Fruit fly (Drosophila melanogaster) whole organism, embryonic: ENCODE results near the gene Root.

ENCODE experiments used
- Atf3 ChIP-seq: fragments of 200-800 bp; sonication (Bioruptor generic); optimal IDR thresholded peaks from 3 replicates; lab custom pipeline; 2016; ENCODE audit warnings: missing biosample characterization, missing genetic modification characterization
- Awh ChIP-seq: fragments of 200-800 bp; sonication (Bioruptor generic); IDR thresholded peaks from 2 replicates; pipeline ENCODE4, ENCODE4 v1.3.6; 2022; ENCODE audit warnings: missing biosample characterization, missing genetic modification characterization
- CG10274 ChIP-seq: fragments of 200-800 bp; sonication (Bioruptor generic); optimal IDR thresholded peaks from 3 replicates; lab custom pipeline; 2017; ENCODE audit warnings: missing biosample characterization, mild to moderate bottlenecking, missing genetic modification characterization
- CG11456 ChIP-seq: fragments of 200-800 bp; sonication (Bioruptor generic); IDR thresholded peaks from 3 replicates; pipeline ENCODE4 v1.3.6; 2022; ENCODE audit warnings: missing biosample characterization, missing genetic modification characterization
- CG12236 ChIP-seq: fragments of 200-800 bp; sonication (Bioruptor generic); optimal IDR thresholded peaks from 2 replicates; lab custom pipeline; 2016; ENCODE audit warnings: missing biosample characterization, missing genetic modification characterization
- CG16815 ChIP-seq: fragments of 200-800 bp; sonication (Bioruptor generic); optimal IDR thresholded peaks from 3 replicates; lab custom pipeline; 2017; ENCODE audit warnings: missing biosample characterization, mild to moderate bottlenecking, missing genetic modification characterization
- CG17385 ChIP-seq: fragments of 200-800 bp; sonication (Bioruptor generic); optimal IDR thresholded peaks from 3 replicates; lab custom pipeline; 2018; ENCODE audit warnings: missing biosample characterization, mild to moderate bottlenecking, missing genetic modification characterization
- CG17568 ChIP-seq: fragments of 200-800 bp; sonication (Bioruptor generic); optimal IDR thresholded peaks from 2 replicates; lab custom pipeline; 2018; ENCODE audit warnings: missing biosample characterization, mild to moderate bottlenecking, missing genetic modification characterization, moderate library complexity
- CG2199 ChIP-seq: fragments of 200-800 bp; sonication (Bioruptor generic); IDR thresholded peaks from 3 replicates; pipeline ENCODE4 v1.3.6; 2022; ENCODE audit warnings: missing biosample characterization, missing genetic modification characterization
- CG3163 ChIP-seq: fragments of 200-800 bp; sonication (Bioruptor generic); optimal IDR thresholded peaks from 3 replicates; lab custom pipeline; 2016; ENCODE audit warnings: missing biosample characterization, missing genetic modification characterization
- CG32767 ChIP-seq: fragments of 200-800 bp; sonication (Bioruptor generic); IDR thresholded peaks from 2 replicates; pipeline ENCODE4 v1.3.6; 2022; ENCODE audit warnings: missing biosample characterization, missing genetic modification characterization
- CG42726 ChIP-seq: fragments of 200-800 bp; sonication (Bioruptor generic); IDR thresholded peaks from 2 replicates; pipeline ENCODE4 v1.3.6; 2022; ENCODE audit warnings: missing biosample characterization, missing genetic modification characterization; ENCODE audit not compliant: partially characterized antibody
- CG4360 ChIP-seq: fragments of 200-800 bp; sonication (Bioruptor generic); IDR thresholded peaks from 2 replicates; pipeline ENCODE4 v1.3.6; 2022; ENCODE audit warnings: missing biosample characterization, missing genetic modification characterization
- CG7357 ChIP-seq: fragments of 200-800 bp; sonication (Bioruptor generic); IDR thresholded peaks from 3 replicates; pipeline ENCODE4 v1.3.6; 2022; ENCODE audit warnings: missing biosample characterization, missing genetic modification characterization
- CG8089 ChIP-seq: fragments of 200-800 bp; sonication (Bioruptor generic); optimal IDR thresholded peaks from 3 replicates; lab custom pipeline; 2016; ENCODE audit warnings: missing biosample characterization, missing genetic modification characterization
- CG8765 ChIP-seq: fragments of 200-800 bp; sonication (Bioruptor generic); IDR thresholded peaks from 2 replicates; pipeline ENCODE4 v1.3.6; 2022; ENCODE audit warnings: missing biosample characterization, missing genetic modification characterization
- CG8944 ChIP-seq: fragments of 200-800 bp; sonication (Bioruptor generic); optimal IDR thresholded peaks from 3 replicates; lab custom pipeline; 2016; ENCODE audit warnings: missing biosample characterization, missing genetic modification characterization
- CG9609 ChIP-seq: fragments of 200-800 bp; sonication (Bioruptor generic); optimal IDR thresholded peaks from 3 replicates; lab custom pipeline; 2016; ENCODE audit warnings: missing biosample characterization, missing genetic modification characterization
- CG9876 ChIP-seq: fragments of 200-800 bp; sonication (Bioruptor generic); optimal IDR thresholded peaks from 2 replicates; lab custom pipeline; 2016; ENCODE audit warnings: missing biosample characterization, missing genetic modification characterization
- Dbx ChIP-seq: fragments of 200-800 bp; sonication (Bioruptor generic); IDR thresholded peaks from 3 replicates; pipeline ENCODE4 v1.3.6; 2022; ENCODE audit warnings: missing biosample characterization, missing genetic modification characterization
- Dek ChIP-seq: fragments of 200-800 bp; sonication (Bioruptor generic); optimal IDR thresholded peaks from 3 replicates; lab custom pipeline; 2019; ENCODE audit warnings: missing biosample characterization, mild to moderate bottlenecking, missing genetic modification characterization, moderate library complexity
- Dip3 ChIP-seq: fragments of 200-800 bp; sonication (Bioruptor generic); optimal IDR thresholded peaks from 3 replicates; lab custom pipeline; 2016; ENCODE audit warnings: missing biosample characterization, missing genetic modification characterization
- Eip74EF ChIP-seq, 2 experiments: fragments of 200-800 bp in 1 of 2; fragments of >200 bp in 1 of 2; sonication (Bioruptor generic) in 1 of 2; optimal IDR thresholded peaks; 2 replicates each; lab custom pipeline; 2017 to 2019; ENCODE audit warnings: missing biosample characterization in 2 of 2, missing genetic modification characterization in 2 of 2, mild to moderate bottlenecking in 1 of 2, moderate library complexity in 1 of 2
- Ets97D ChIP-seq: fragments of 200-800 bp; sonication (Bioruptor generic); optimal IDR thresholded peaks from 3 replicates; lab custom pipeline; 2016; ENCODE audit warnings: missing biosample characterization, missing genetic modification characterization
- Gsc ChIP-seq: fragments of 200-800 bp; sonication (Bioruptor generic); IDR thresholded peaks from 2 replicates; pipeline ENCODE4 v1.3.6; 2022; ENCODE audit warnings: missing biosample characterization, missing genetic modification characterization
- Hmr ChIP-seq: fragments of 200-800 bp; sonication (Bioruptor generic); optimal IDR thresholded peaks from 3 replicates; lab custom pipeline; 2017; ENCODE audit warnings: mild to moderate bottlenecking, missing biosample characterization, missing genetic modification reagents, missing genetic modification characterization
- Kr ChIP-seq: fragments of 200-800 bp; sonication (Bioruptor generic); optimal IDR thresholded peaks from 2 replicates; lab custom pipeline; 2017; ENCODE audit warnings: missing biosample characterization, mild to moderate bottlenecking, missing genetic modification characterization
- Neu2 ChIP-seq: fragments of 200-800 bp; sonication (Bioruptor generic); optimal IDR thresholded peaks from 3 replicates; lab custom pipeline; 2016; ENCODE audit warnings: missing biosample characterization, missing genetic modification characterization, borderline replicate concordance
- Nf-YC ChIP-seq: fragments of 200-800 bp; optimal IDR thresholded peaks from 3 replicates; lab custom pipeline; 2019; ENCODE audit warnings: missing biosample characterization, mild to moderate bottlenecking, missing genetic modification characterization, moderate library complexity
- Sin3A ChIP-seq: fragments of >200 bp; optimal IDR thresholded peaks from 2 replicates; lab custom pipeline; 2018
- TFAM ChIP-seq: fragments of 200-800 bp; sonication (Bioruptor generic); optimal IDR thresholded peaks from 2 replicates; lab custom pipeline; 2017; ENCODE audit warnings: missing biosample characterization, missing genetic modification characterization, inconsistent platforms
- abd-A ChIP-seq: fragments of 200-800 bp; sonication (Bioruptor generic); optimal IDR thresholded peaks from 3 replicates; lab custom pipeline; 2019; ENCODE audit warnings: missing biosample characterization, mild to moderate bottlenecking, missing genetic modification characterization, moderate library complexity
- ato ChIP-seq: fragments of 200-800 bp; sonication (Bioruptor generic); IDR thresholded peaks from 2 replicates; pipeline ENCODE4 v1.3.6; 2022; ENCODE audit warnings: missing biosample characterization, missing genetic modification characterization; ENCODE audit not compliant: partially characterized antibody
- chm ChIP-seq: fragments of 200-800 bp; sonication (Bioruptor generic); IDR thresholded peaks from 2 replicates; pipeline ENCODE4 v1.3.6; 2022; ENCODE audit warnings: missing biosample characterization, missing genetic modification characterization
- croc ChIP-seq: fragments of 200-800 bp; sonication (Bioruptor generic); conservative IDR thresholded peaks from 3 replicates; pipeline ENCODE4 v1.3.6; 2022; ENCODE audit warnings: missing biosample characterization, missing genetic modification characterization
- gce ChIP-seq: fragments of 200-800 bp; sonication (Bioruptor generic); IDR thresholded peaks from 3 replicates; pipeline ENCODE4 v1.3.6; 2022; ENCODE audit warnings: missing biosample characterization, missing genetic modification characterization
- ham ChIP-seq: fragments of 200-800 bp; sonication (Bioruptor generic); IDR thresholded peaks from 2 replicates; pipeline ENCODE4 v1.3.6; 2022; ENCODE audit warnings: missing biosample characterization, missing genetic modification characterization
- knrl ChIP-seq: fragments of 200-800 bp; sonication (Bioruptor generic); IDR thresholded peaks from 3 replicates; pipeline ENCODE4 v1.3.6; 2022; ENCODE audit warnings: missing biosample characterization, missing genetic modification characterization; ENCODE audit not compliant: partially characterized antibody
- lola ChIP-seq, 3 experiments: fragments of >200 bp in 2 of 3; fragments of 200-800 bp in 1 of 3; sonication (Bioruptor generic) in 1 of 3; optimal IDR thresholded peaks; 2 replicates each; lab custom pipeline; 2017 to 2019; ENCODE audit warnings: missing biosample characterization in 3 of 3, missing genetic modification characterization in 3 of 3, mild to moderate bottlenecking in 1 of 3, moderate library complexity in 1 of 3
- luna ChIP-seq: fragments of 200-800 bp; sonication (Bioruptor generic); optimal IDR thresholded peaks from 2 replicates; lab custom pipeline; 2016; ENCODE audit warnings: missing biosample characterization, missing genetic modification characterization
- mam ChIP-seq: fragments of 200-800 bp; sonication (Bioruptor generic); optimal IDR thresholded peaks from 3 replicates; lab custom pipeline; 2016; ENCODE audit warnings: missing biosample characterization, missing genetic modification characterization
- nom ChIP-seq: fragments of 200-800 bp; sonication (Bioruptor generic); optimal IDR thresholded peaks from 2 replicates; lab custom pipeline; 2017; ENCODE audit warnings: missing biosample characterization, missing genetic modification characterization, mild to moderate bottlenecking, moderate library complexity, missing genetic modification reagents
- pita ChIP-seq: fragments of 200-800 bp; sonication (Bioruptor generic); optimal IDR thresholded peaks from 2 replicates; lab custom pipeline; 2017; ENCODE audit warnings: missing biosample characterization, mild to moderate bottlenecking, missing genetic modification characterization
- seq ChIP-seq: fragments of 200-800 bp; sonication (Bioruptor generic); IDR thresholded peaks from 2 replicates; pipeline ENCODE4 v1.3.6; 2022; ENCODE audit warnings: missing biosample characterization, missing genetic modification characterization
- sna ChIP-seq: fragments of 200-800 bp; sonication (Bioruptor generic); IDR thresholded peaks from 2 replicates; pipeline ENCODE4 v1.3.6; 2022; ENCODE audit warnings: missing biosample characterization, missing genetic modification characterization; ENCODE audit not compliant: partially characterized antibody
- so ChIP-seq: fragments of 200-800 bp; sonication (Bioruptor generic); IDR thresholded peaks from 3 replicates; pipeline ENCODE4 v1.3.6; 2022; ENCODE audit warnings: missing biosample characterization, missing genetic modification characterization
- ssp ChIP-seq: fragments of 200-800 bp; sonication (Bioruptor generic); IDR thresholded peaks from 2 replicates; pipeline ENCODE4 v1.3.6; 2022; ENCODE audit warnings: missing biosample characterization, missing genetic modification characterization
- tio ChIP-seq: fragments of 200-800 bp; sonication (Bioruptor generic); optimal IDR thresholded peaks from 2 replicates; lab custom pipeline; 2017; ENCODE audit warnings: missing biosample characterization, missing genetic modification characterization, inconsistent platforms
- unc-4 ChIP-seq: fragments of 200-800 bp; sonication (Bioruptor generic); IDR thresholded peaks from 2 replicates; pipeline ENCODE4 v1.3.6; 2022; ENCODE audit warnings: missing biosample characterization, missing genetic modification characterization; ENCODE audit not compliant: partially characterized antibody
- wor ChIP-seq: fragments of 200-800 bp; sonication (Bioruptor generic); IDR thresholded peaks from 2 replicates; pipeline ENCODE4 v1.3.6; 2022; ENCODE audit warnings: missing biosample characterization, missing genetic modification characterization

Gene Root

DNA sequence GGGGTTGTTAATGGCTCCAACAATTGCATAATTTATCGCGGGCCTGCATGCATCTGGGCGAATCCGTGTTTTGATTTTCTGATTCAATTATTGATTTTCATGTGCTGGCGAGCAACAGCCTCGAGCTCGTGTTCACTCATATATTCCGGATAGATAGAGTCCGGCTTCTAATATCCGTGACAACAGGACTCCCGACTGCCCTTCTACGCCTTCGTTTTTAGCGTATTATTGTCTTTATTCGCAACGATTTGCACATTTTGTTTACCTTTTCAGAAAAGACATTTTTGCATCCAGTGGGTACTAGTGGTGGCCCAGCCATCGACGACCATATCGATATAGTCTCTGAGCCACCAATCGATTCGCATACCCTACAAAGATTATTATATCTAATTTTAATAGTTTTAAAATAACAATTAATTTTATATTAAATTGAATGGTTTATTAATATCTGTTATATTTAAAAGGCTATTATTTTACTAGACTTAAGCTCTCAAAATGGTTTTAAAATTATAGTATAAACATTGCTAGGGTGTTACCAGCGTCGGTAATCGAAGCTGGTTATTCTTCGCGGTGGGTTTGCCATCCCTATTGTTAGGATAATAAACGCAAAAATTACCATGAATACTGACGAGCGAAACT, 48.2 kb downstream of the Root start, which contains the start of the genes Myo95E and TBC1d7 (continued):
- TF ChIP-seq CG2199 (GFP tag; lab: Robert Waterston, UW) (peak; percentile 89; the same call in 2 of the 3 replicates), so (GFP tag; lab: Robert Waterston, UW) (peak; percentile 93), CG11456 (peak; percentile 87), Eip74EF (GFP tag; optimal IDR thresholded peaks at IDR 0.05; lab: Kevin White, UChicago) (no peak), gce (GFP tag; lab: Robert Waterston, UW) (peak; percentile 80; the same call in 2 of the 3 replicates), tio (no peak), Kr (GFP tag; lab: Kevin White, UChicago) (no peak), ato (GFP tag; lab: Robert Waterston, UW) (no peak), CG8089 (GFP tag; lab: Kevin White, UChicago) (no peak), CG32767 (GFP tag; lab: Robert Waterston, UW) (peak; percentile 91), CG8765 (GFP tag; lab: Robert Waterston, UW) (peak; percentile 78), CG16815 (GFP tag; lab: Kevin White, UChicago) (peak; percentile 79), Dbx (GFP tag; lab: Robert Waterston, UW) (peak; percentile 91), CG7357 (GFP tag; lab: Robert Waterston, UW) (peak; percentile 89), abd-A (no peak), CG9609 (GFP tag; lab: Kevin White, UChicago) (peak; percentile 18), knrl (peak; percentile 84), CG10274 (GFP tag; lab: Kevin White, UChicago) (peak; percentile 92), Atf3 (peak; percentile 1), CG4360 (GFP tag; lab: Robert Waterston, UW) (peak; percentile 66), croc (peak; percentile 93), CG12236 (GFP tag; lab: Kevin White, UChicago) (no peak), wor (GFP tag; lab: Robert Waterston, UW) (peak; percentile 82), ham (GFP tag; lab: Robert Waterston, UW) (no peak), Dek (tag; lab: Kevin White, UChicago) (peak; percentile 90), Ets97D (GFP tag; lab: Kevin White, UChicago) (peak; percentile 47), Nf-YC (no peak), unc-4 (GFP tag; lab: Robert Waterston, UW) (peak; percentile 81), lola (GFP tag; optimal IDR thresholded peaks at IDR 0.05; lab: Kevin White, UChicago) (peak in 1 of 3 experiments; percentile 83), CG17568 (no peak), CG3163 (GFP tag; lab: Kevin White, UChicago) (no peak), Sin3A (peak; percentile 5), mam (peak; percentile 56), CG42726 (GFP tag; lab: Robert Waterston, UW) (0 out of 2 replicates have a peak, but pooled peaks have one; percentile 35), pita (GFP tag; lab: Kevin White, UChicago) (no peak), ssp (peak; percentile 87), CG9876 (GFP tag; lab: Kevin White, UChicago) (no peak), Awh (GFP tag; lab: Robert Waterston, UW) (peak; percentile 92), Neu2 (GFP tag; lab: Kevin White, UChicago) (no peak), nom (GFP tag; lab: Kevin White, UChicago) (peak; percentile 48), TFAM (no peak), CG17385 (GFP tag; lab: Kevin White, UChicago) (peak; percentile 82), Hmr (peak; percentile 88), Dip3 (peak; percentile 54), luna (no peak), Gsc (GFP tag; lab: Robert Waterston, UW) (peak; percentile 69; the same call in 1 of the 2 replicates), chm (GFP tag; lab: Robert Waterston, UW) (peak; percentile 82), CG8944 (GFP tag; lab: Kevin White, UChicago) (peak; percentile 41), sna (GFP tag; lab: Robert Waterston, UW) (peak; percentile 66; the same call in 1 of the 2 replicates), seq (GFP tag; lab: Robert Waterston, UW) (peak; percentile 79)
